Worm (Caenorhabditis elegans) whole organism, young adult: ENCODE data around the gene ver-4.

ENCODE experiments used
- athp-1 ChIP-seq: sonication (generic microtip); optimal IDR thresholded peaks from 2 replicates; lab custom pipeline; 2017; ENCODE audit warnings: mild to moderate bottlenecking, missing genetic modification characterization, missing compliant biosample characterization
- ceh-58 ChIP-seq: fragments of 200-800 bp; sonication (Bioruptor generic); IDR thresholded peaks from 2 replicates; pipeline ENCODE4 v1.3.6; 2022; ENCODE audit warnings: missing genetic modification characterization, missing compliant biosample characterization
- nfya-2 ChIP-seq: fragments of 200-800 bp; sonication (Bioruptor generic); IDR thresholded peaks from 2 replicates; pipeline ENCODE4 v1.3.6; 2022; ENCODE audit warnings: missing genetic modification reagents, missing genetic modification characterization, missing compliant biosample characterization
- nhr-120 ChIP-seq: fragments of 200-800 bp; sonication (Bioruptor generic); IDR thresholded peaks from 2 replicates; pipeline ENCODE4 v1.3.6; 2022; ENCODE audit warnings: missing genetic modification characterization, missing compliant biosample characterization
- snpc-4 ChIP-seq, 5 experiments: fragments of 150-350 bp in 1 of 5; sonication (generic microtip) in 4 of 5; optimal IDR thresholded peaks; 2 replicates each; lab custom pipeline; 2014 to 2018; ENCODE audit warnings: missing genetic modification characterization in 5 of 5, missing biosample characterization in 3 of 5, antibody characterized with exemption in 2 of 5, mild to moderate bottlenecking in 2 of 5, missing compliant biosample characterization in 2 of 5, missing genotype in 2 of 5, moderate library complexity in 2 of 5, missing genetic modification reagents in 1 of 5
- unc-62 ChIP-seq: fragments of 150-350 bp; optimal IDR thresholded peaks from 2 replicates; lab custom pipeline; 2014; ENCODE audit warnings: missing biosample characterization, missing genetic modification reagents, missing genetic modification characterization
- ztf-6 ChIP-seq: fragments of 200-800 bp; sonication (Bioruptor generic); IDR thresholded peaks from 2 replicates; pipeline ENCODE4 v1.3.6; 2022; ENCODE audit warnings: missing genetic modification reagents, missing genetic modification characterization, missing compliant biosample characterization

ce11 chrX:10979186-10979585 is 3.0 kb upstream of the ver-4 start, which contains the start of gene pxn-2:
- TF ChIP-seq athp-1 (tag; lab: Kevin White, UChicago) (no peak), nhr-120 (GFP tag; lab: Robert Waterston, UW) (no peak), unc-62 (GFP tag; lab: Kevin White, UChicago) (no peak), nfya-2 (GFP tag; lab: Robert Waterston, UW) (no peak), ztf-6 (no peak), ceh-58 (no peak), snpc-4 (GFP tag; optimal IDR thresholded peaks at IDR 0.05; lab: Kevin White, UChicago) (no peak), snpc-4 (tag; optimal IDR thresholded peaks at IDR 0.05; lab: Kevin White, UChicago) (no peak)
